Worm (Caenorhabditis elegans) whole organism, L2 larva: ENCODE data around the gene T04H1.12.

Experiments used
- C34F6.9 ChIP-seq: fragments of 150-350 bp; optimal IDR thresholded peaks from 2 replicates; lab custom pipeline; 2014; ENCODE audit warnings: missing biosample characterization, missing genetic modification characterization
- F13H6.1 ChIP-seq: sonication (generic microtip); optimal IDR thresholded peaks from 2 replicates; lab custom pipeline; 2016; ENCODE audit warnings: missing genetic modification characterization, missing compliant biosample characterization
- R02D3.7 ChIP-seq: fragments of 150-350 bp; optimal IDR thresholded peaks from 2 replicates; lab custom pipeline; 2014; ENCODE audit warnings: missing biosample characterization, missing genetic modification characterization
- Y55F3AM.14 ChIP-seq: fragments of 200-800 bp; sonication (Bioruptor generic); optimal IDR thresholded peaks from 2 replicates; lab custom pipeline; 2018; ENCODE audit warnings: mild to moderate bottlenecking, missing genetic modification characterization, missing compliant biosample characterization
- ZK546.5 ChIP-seq: sonication (generic microtip); optimal IDR thresholded peaks from 2 replicates; lab custom pipeline; 2017; ENCODE audit warnings: missing biosample characterization, missing genetic modification characterization
- alr-1 ChIP-seq: fragments of 150-350 bp; optimal IDR thresholded peaks from 2 replicates; lab custom pipeline; 2014; ENCODE audit warnings: missing biosample characterization, missing genetic modification characterization
- aly-2 ChIP-seq: fragments of 150-350 bp; optimal IDR thresholded peaks from 2 replicates; lab custom pipeline; 2014; ENCODE audit warnings: missing biosample characterization, missing genetic modification characterization
- ama-1 ChIP-seq: fragments of 150-350 bp; optimal IDR thresholded peaks from 2 replicates; lab custom pipeline; 2018; ENCODE audit warnings: inconsistent platforms
- ceh-16 ChIP-seq: fragments of 150-350 bp; optimal IDR thresholded peaks from 2 replicates; lab custom pipeline; 2014; ENCODE audit warnings: missing biosample characterization, missing genetic modification characterization
- ceh-82 ChIP-seq: fragments of 150-350 bp; optimal IDR thresholded peaks from 2 replicates; lab custom pipeline; 2014; ENCODE audit warnings: missing biosample characterization, missing genetic modification characterization
- crh-2 ChIP-seq: sonication (generic microtip); optimal IDR thresholded peaks from 2 replicates; lab custom pipeline; 2017; ENCODE audit warnings: missing biosample characterization, missing genetic modification characterization
- dmd-4 ChIP-seq: sonication (generic microtip); optimal IDR thresholded peaks from 2 replicates; lab custom pipeline; 2017; ENCODE audit warnings: missing biosample characterization, missing genetic modification characterization
- egl-27 ChIP-seq: sonication (generic microtip); optimal IDR thresholded peaks from 3 replicates; lab custom pipeline; 2017; ENCODE audit warnings: missing biosample characterization, missing genetic modification reagents, missing genetic modification characterization
- gmeb-1 ChIP-seq: fragments of 150-350 bp; optimal IDR thresholded peaks from 2 replicates; lab custom pipeline; 2014; ENCODE audit warnings: missing biosample characterization, missing genetic modification characterization
- lin-11 ChIP-seq: fragments of 150-350 bp; sonication (generic microtip); optimal IDR thresholded peaks from 2 replicates; lab custom pipeline; 2014; ENCODE audit warnings: missing biosample characterization, missing genetic modification characterization, inconsistent platforms, mixed read lengths
- lin-13 ChIP-seq: fragments of 150-350 bp; optimal IDR thresholded peaks from 2 replicates; lab custom pipeline; 2014; ENCODE audit warnings: missing biosample characterization, missing genetic modification reagents, missing genetic modification characterization
- lsy-2 ChIP-seq, 2 experiments: fragments of 150-350 bp in 1 of 2; sonication (generic microtip) in 1 of 2; optimal IDR thresholded peaks; 2 replicates each; lab custom pipeline; 2014 to 2017; ENCODE audit warnings: missing biosample characterization in 2 of 2, missing genetic modification characterization in 2 of 2
- mbf-1 ChIP-seq: sonication (generic microtip); optimal IDR thresholded peaks from 2 replicates; lab custom pipeline; 2017; ENCODE audit warnings: missing biosample characterization, missing genetic modification characterization
- mdl-1 ChIP-seq, 2 experiments: fragments of 150-350 bp in 1 of 2; sonication (generic microtip) in 1 of 2; optimal IDR thresholded peaks; 2 replicates each; lab custom pipeline; 2017; ENCODE audit warnings: missing biosample characterization in 2 of 2, missing genetic modification characterization in 2 of 2
- nhr-10 ChIP-seq: sonication (generic microtip); optimal IDR thresholded peaks from 2 replicates; lab custom pipeline; 2017; ENCODE audit warnings: missing biosample characterization, missing genetic modification characterization
- nhr-11 ChIP-seq: fragments of 150-350 bp; optimal IDR thresholded peaks from 2 replicates; lab custom pipeline; 2014; ENCODE audit warnings: missing biosample characterization, missing genetic modification characterization
- nhr-12 ChIP-seq: fragments of 150-350 bp; optimal IDR thresholded peaks from 2 replicates; lab custom pipeline; 2014; ENCODE audit warnings: missing biosample characterization, missing genetic modification characterization
- nhr-129 ChIP-seq: fragments of 150-350 bp; optimal IDR thresholded peaks from 2 replicates; lab custom pipeline; 2014; ENCODE audit warnings: missing biosample characterization, missing genetic modification characterization
- nhr-21 ChIP-seq: fragments of 150-350 bp; optimal IDR thresholded peaks from 2 replicates; lab custom pipeline; 2014; ENCODE audit warnings: missing biosample characterization, missing genetic modification characterization
- nhr-23 ChIP-seq: fragments of 150-350 bp; optimal IDR thresholded peaks from 2 replicates; lab custom pipeline; 2014; ENCODE audit warnings: missing biosample characterization, missing genetic modification reagents, missing genetic modification characterization
- nhr-25 ChIP-seq: fragments of 150-350 bp; sonication (generic microtip); optimal IDR thresholded peaks from 3 replicates; lab custom pipeline; 2014; ENCODE audit warnings: missing biosample characterization, missing genetic modification characterization
- nhr-6 ChIP-seq: fragments of 150-350 bp; optimal IDR thresholded peaks from 2 replicates; lab custom pipeline; 2014; ENCODE audit warnings: missing biosample characterization, missing genetic modification characterization
- nhr-77 ChIP-seq: fragments of 150-350 bp; optimal IDR thresholded peaks from 2 replicates; lab custom pipeline; 2014; ENCODE audit warnings: missing biosample characterization, missing genetic modification characterization
- sem-4 ChIP-seq: fragments of 150-350 bp; optimal IDR thresholded peaks from 2 replicates; lab custom pipeline; 2014; ENCODE audit warnings: missing biosample characterization, missing genetic modification reagents, missing genetic modification characterization
- skn-1 ChIP-seq: sonication (generic microtip); optimal IDR thresholded peaks from 2 replicates; lab custom pipeline; 2017; ENCODE audit warnings: missing biosample characterization, missing genetic modification characterization
- sma-3 ChIP-seq: sonication (generic microtip); optimal IDR thresholded peaks from 2 replicates; lab custom pipeline; 2016; ENCODE audit warnings: missing genetic modification reagents, missing genetic modification characterization, missing compliant biosample characterization
- sma-9 ChIP-seq, 2 experiments: fragments of 150-350 bp in 1 of 2; sonication (generic microtip) in 1 of 2; optimal IDR thresholded peaks; 2 replicates each; lab custom pipeline; 2014 to 2016; ENCODE audit warnings: missing genetic modification characterization in 2 of 2, mild to moderate bottlenecking in 1 of 2, missing biosample characterization in 1 of 2, missing compliant biosample characterization in 1 of 2, missing genetic modification reagents in 1 of 2, moderate library complexity in 1 of 2
- unc-55 ChIP-seq: fragments of 150-350 bp; sonication (generic microtip); optimal IDR thresholded peaks from 3 replicates; lab custom pipeline; 2014; ENCODE audit warnings: missing biosample characterization, missing genetic modification reagents, missing genetic modification characterization
- zag-1 ChIP-seq: fragments of 150-350 bp; optimal IDR thresholded peaks from 2 replicates; lab custom pipeline; 2014; ENCODE audit warnings: missing biosample characterization, missing genetic modification characterization
- ztf-11 ChIP-seq: sonication (generic microtip); optimal IDR thresholded peaks from 2 replicates; lab custom pipeline; 2017; ENCODE audit warnings: missing biosample characterization, missing genetic modification characterization
- ztf-4 ChIP-seq: fragments of 150-350 bp; optimal IDR thresholded peaks from 2 replicates; lab custom pipeline; 2014; ENCODE audit warnings: missing biosample characterization, missing genetic modification characterization

T04H1.12 gene

ce11 chrV:12241126-12241525, 14.3 kb upstream of the T04H1.12 start, which contains the start of gene ttr-22:
ttr-22 (plus strand) TSS chrV:12241426.
- TF ChIP-seq nhr-23 (no peak), ZK546.5 (no peak), nhr-6 (tag; lab: Kevin White, UChicago) (no peak), zag-1 (tag; lab: Kevin White, UChicago) (no peak), sma-3 (GFP tag; lab: Kevin White, UChicago) (no peak), mdl-1 (tag; optimal IDR thresholded peaks at IDR 0.05; lab: Kevin White, UChicago) (no peak)

- TF ChIP-seq sma-9 (GFP tag; optimal IDR thresholded peaks at IDR 0.05; lab: Kevin White, UChicago) (peak; percentile 17), sma-9 (tag; optimal IDR thresholded peaks at IDR 0.05; lab: Kevin White, UChicago) (no peak), F13H6.1 (peak; percentile 33), nhr-129 (tag; lab: Kevin White, UChicago) (peak; percentile 32), nhr-25 (tag; lab: Kevin White, UChicago) (no peak)
Measured at ce11 chrV:12244980-12245742, 10.3 kb upstream of the T04H1.12 start, which contains the start of the genes T04H1.13, slfl-5 and rad-50. T04H1.13 (minus strand) TSS chrV:12245030. slfl-5 (minus strand) TSS chrV:12245044. rad-50 (plus strand) TSS chrV:12245646.

ce11 chrV:12245777-12246452, 9.5 kb upstream of the T04H1.12 start:
- peak; percentile 48 for TF ChIP-seq nhr-129 (tag; lab: Kevin White, UChicago)
- TF ChIP-seq C34F6.9 (tag; lab: Kevin White, UChicago) = peak; percentile 34
- no peak for TF ChIP-seq unc-55 (GFP tag; lab: Kevin White, UChicago)
- peak; percentile 13 for TF ChIP-seq gmeb-1 (tag; lab: Kevin White, UChicago)
- TF ChIP-seq nhr-6 (tag; lab: Kevin White, UChicago) = no peak

ce11 chrV:12251041-12251440, 4.4 kb upstream of the T04H1.12 start, which contains the start of gene T04H1.5:
T04H1.5 (plus strand) TSS chrV:12251341.
- TF ChIP-seq sma-9 (GFP tag; optimal IDR thresholded peaks at IDR 0.05; lab: Kevin White, UChicago) (no peak), sma-9 (tag; optimal IDR thresholded peaks at IDR 0.05; lab: Kevin White, UChicago) (no peak), ztf-11 (tag; lab: Kevin White, UChicago) (no peak), ama-1 (lab: Kevin White, UChicago) (no peak), ceh-82 (tag; lab: Kevin White, UChicago) (no peak), crh-2 (tag; lab: Kevin White, UChicago) (no peak), mdl-1 (tag; optimal IDR thresholded peaks at IDR 0.05; lab: Kevin White, UChicago) (no peak), ceh-16 (tag; lab: Kevin White, UChicago) (no peak), nhr-23 (no peak)
- TF ChIP-seq, all 48 proteins: peak for 0

ce11 chrV:12252272-12252671, 3.2 kb upstream of the T04H1.12 start, which contains the start of gene lrx-1:
lrx-1 (plus strand) TSS chrV:12252572.
- TF ChIP-seq nhr-11 (no peak), dmd-4 (tag; lab: Kevin White, UChicago) (no peak), lin-13 (no peak), nhr-10 (no peak), nhr-21 (no peak)

- TF ChIP-seq sem-4 (tag; lab: Kevin White, UChicago) (no peak), mdl-1 (tag; optimal IDR thresholded peaks at IDR 0.05; lab: Kevin White, UChicago) (no peak), alr-1 (no peak), lin-11 (tag; lab: Kevin White, UChicago) (no peak), gmeb-1 (tag; lab: Kevin White, UChicago) (no peak), Y55F3AM.14 (no peak), sma-3 (GFP tag; lab: Kevin White, UChicago) (no peak), nhr-12 (no peak), lsy-2 (tag; optimal IDR thresholded peaks at IDR 0.05; lab: Kevin White, UChicago) (no peak), nhr-77 (no peak), ceh-82 (tag; lab: Kevin White, UChicago) (no peak), egl-27 (tag; lab: Kevin White, UChicago) (no peak), ztf-4 (no peak), mbf-1 (tag; lab: Kevin White, UChicago) (no peak), nhr-23 (no peak), skn-1 (tag; lab: Kevin White, UChicago) (no peak), ama-1 (lab: Kevin White, UChicago) (no peak), sma-9 (GFP tag; optimal IDR thresholded peaks at IDR 0.05; lab: Kevin White, UChicago) (no peak), sma-9 (tag; optimal IDR thresholded peaks at IDR 0.05; lab: Kevin White, UChicago) (no peak), R02D3.7 (tag; lab: Kevin White, UChicago) (no peak), aly-2 (tag; lab: Kevin White, UChicago) (no peak)
Measured at ce11 chrV:12256398-12256797, 955 bp downstream of the T04H1.12 start, which contains the start of gene ugt-55. ugt-55 (plus strand) TSS chrV:12256698.
